Worm (Caenorhabditis elegans): ENCODE data around the gene nspb-2.
A peak's percentile ranks its signal among the peaks of the same experiment; 100 is the strongest.

Gene nspb-2

DNA sequence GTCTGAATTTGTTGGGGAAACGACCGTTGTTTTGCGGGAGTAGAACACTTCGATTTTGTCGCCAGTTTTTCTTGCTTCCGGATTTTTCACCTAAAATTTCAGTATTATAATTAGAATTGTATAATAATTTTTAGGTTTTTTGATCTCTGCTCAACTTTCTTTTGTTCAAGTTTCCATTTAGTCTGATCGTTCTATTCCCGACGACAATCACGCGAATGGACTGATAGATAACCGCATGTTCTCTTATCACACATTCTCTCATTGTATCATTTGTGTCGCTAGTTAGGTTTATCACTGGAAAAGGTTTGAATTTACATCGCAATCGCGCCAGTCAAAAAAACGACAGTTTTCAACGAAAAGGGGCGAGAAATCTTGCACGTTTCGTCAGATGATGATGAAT is 36.6 kb upstream of the nspb-2 start (continued):
- peak; percentile 29 for TF ChIP-seq hpl-2 (GFP tag; optimal IDR thresholded peaks at IDR 0.05)
- no peak for TF ChIP-seq fkh-10 (GFP tag; optimal IDR thresholded peaks at IDR 0.05)
- TF ChIP-seq sptf-1 (tag; optimal IDR thresholded peaks at IDR 0.05) = no peak
- TF ChIP-seq nhr-76 (tag; optimal IDR thresholded peaks at IDR 0.05) = no peak
- TF ChIP-seq nhr-237 (tag; optimal IDR thresholded peaks at IDR 0.05) = no peak
- TF ChIP-seq nhr-85 (tag) = no peak
- TF ChIP-seq ets-5 (GFP tag; IDR thresholded peaks at IDR 0.05) = no peak
- TF ChIP-seq lin-15B (tag; optimal IDR thresholded peaks at IDR 0.05) = no peak
- TF ChIP-seq mep-1 (tag; optimal IDR thresholded peaks at IDR 0.05) = no peak
- peak in 1 of 3 experiments; percentile 6 for TF ChIP-seq dpl-1 (GFP tag; optimal IDR thresholded peaks at IDR 0.05)
- TF ChIP-seq hlh-17 (GFP tag; optimal IDR thresholded peaks at IDR 0.05; ENCODE audit: borderline replicate concordance) = no peak
- TF ChIP-seq skn-1 (tag; optimal IDR thresholded peaks at IDR 0.05) = no peak
- TF ChIP-seq sox-4 (tag; optimal IDR thresholded peaks at IDR 0.05) = no peak
- TF ChIP-seq Y116A8C.19 (tag; optimal IDR thresholded peaks at IDR 0.05; ENCODE audit: borderline replicate concordance) = no peak
- no peak for TF ChIP-seq dsc-1 (tag; optimal IDR thresholded peaks at IDR 0.05)
- no peak for TF ChIP-seq zag-1 (tag; optimal IDR thresholded peaks at IDR 0.05)
- TF ChIP-seq efl-1 (optimal IDR thresholded peaks at IDR 0.05) = peak in 1 of 2 experiments; percentile 14
- peak in 1 of 2 experiments; percentile 63 for TF ChIP-seq efl-1 (GFP tag; optimal IDR thresholded peaks at IDR 0.05 in 1 of 2)
- TF ChIP-seq tbx-2 (tag; optimal IDR thresholded peaks at IDR 0.05) = no peak
- TF ChIP-seq alr-1 (tag; optimal IDR thresholded peaks at IDR 0.05; ENCODE audit: borderline replicate concordance) = no peak
- peak; percentile 66 for TF ChIP-seq pqm-1 (tag; optimal IDR thresholded peaks at IDR 0.05)
- TF ChIP-seq nhr-71 (tag; optimal IDR thresholded peaks at IDR 0.05) = no peak
- no peak for TF ChIP-seq fkh-8 (tag; optimal IDR thresholded peaks at IDR 0.05)
- peak in 1 of 2 experiments; percentile 67 for TF ChIP-seq lin-35 (GFP tag; optimal IDR thresholded peaks at IDR 0.05)
- TF ChIP-seq nhr-77 (tag; optimal IDR thresholded peaks at IDR 0.05) = no peak
- TF ChIP-seq nhr-28 (tag; optimal IDR thresholded peaks at IDR 0.05) = no peak
- TF ChIP-seq ceh-82 (tag; optimal IDR thresholded peaks at IDR 0.05) = no peak
- TF ChIP-seq lin-13 (GFP tag; optimal IDR thresholded peaks at IDR 0.05) = no peak
- no peak for TF ChIP-seq ceh-8 (GFP tag; optimal IDR thresholded peaks at IDR 0.05)
- no peak for TF ChIP-seq aly-2 (tag; optimal IDR thresholded peaks at IDR 0.05)
- TF ChIP-seq blmp-1 (tag; optimal IDR thresholded peaks at IDR 0.05) = peak; percentile 87
- TF ChIP-seq ceh-88 (GFP tag; IDR thresholded peaks at IDR 0.05) = no peak
- TF ChIP-seq egl-13 (tag; optimal IDR thresholded peaks at IDR 0.05) = no peak
- TF ChIP-seq mdl-1 (tag; optimal IDR thresholded peaks at IDR 0.05) = peak in 1 of 2 experiments; percentile 46
- TF ChIP-seq elt-2 (tag; optimal IDR thresholded peaks at IDR 0.05) = peak; percentile 70
- TF ChIP-seq lir-3 (tag; optimal IDR thresholded peaks at IDR 0.05; ENCODE audit: poor library complexity) = no peak
- no peak for TF ChIP-seq zip-4 (GFP tag; optimal IDR thresholded peaks at IDR 0.05)
- TF ChIP-seq efl-3 (GFP tag; optimal IDR thresholded peaks at IDR 0.05) = no peak
- no peak for TF ChIP-seq nhr-84 (tag; optimal IDR thresholded peaks at IDR 0.05)
- peak; percentile 19 for TF ChIP-seq snu-23 (GFP tag; optimal IDR thresholded peaks at IDR 0.05)
- TF ChIP-seq unc-130 (tag; optimal IDR thresholded peaks at IDR 0.05) = peak; percentile 28
- TF ChIP-seq ztf-4 (tag; optimal IDR thresholded peaks at IDR 0.05) = no peak
- no peak; the same call in 1 of the 2 replicates for TF ChIP-seq nhr-19 (GFP tag; conservative IDR thresholded peaks at IDR 0.05)
- TF ChIP-seq hlh-4 (tag; optimal IDR thresholded peaks at IDR 0.05) = no peak
- no peak for TF ChIP-seq lin-39 (tag; optimal IDR thresholded peaks at IDR 0.05)
- no peak for TF ChIP-seq sup-37 (GFP tag; optimal IDR thresholded peaks at IDR 0.05)
- peak in 5 of 6 experiments; percentile 54 to 94 (median 92) for TF ChIP-seq elt-3 (tag; optimal IDR thresholded peaks at IDR 0.05)
- no peak for TF ChIP-seq unc-30 (tag; optimal IDR thresholded peaks at IDR 0.05)
- TF ChIP-seq pax-3 (tag; optimal IDR thresholded peaks at IDR 0.05) = no peak
